Fruit fly (Drosophila melanogaster) whole organism, wandering third instar larva: Measurements from ENCODE around the gene CG33639.

Experiments
- CG32264 ChIP-seq: fragments of 200-800 bp; sonication (Bioruptor generic); optimal IDR thresholded peaks from 2 replicates; lab custom pipeline; 2016; ENCODE audit warnings: missing biosample characterization, missing genetic modification characterization
- CG9705 ChIP-seq: fragments of 200-800 bp; sonication (Bioruptor generic); optimal IDR thresholded peaks from 2 replicates; lab custom pipeline; 2018; ENCODE audit warnings: missing biosample characterization, mild to moderate bottlenecking, missing genetic modification characterization
- CrebA ChIP-seq: fragments of 200-800 bp; sonication (Bioruptor generic); optimal IDR thresholded peaks from 2 replicates; lab custom pipeline; 2016; ENCODE audit warnings: missing biosample characterization, mild to moderate bottlenecking, missing genetic modification characterization, borderline replicate concordance
- Dif ChIP-seq: fragments of 200-275, 200-300 bp; sonication (Bioruptor generic); optimal IDR thresholded peaks from 2 replicates; lab custom pipeline; 2018; ENCODE audit warnings: missing biosample characterization, missing genetic modification characterization; ENCODE audit not compliant: partially characterized antibody
- HLH106 ChIP-seq: fragments of 200-800 bp; optimal IDR thresholded peaks from 3 replicates; lab custom pipeline; 2019; ENCODE audit warnings: missing biosample characterization, mild to moderate bottlenecking, missing genetic modification characterization, moderate library complexity
- Hnf4 ChIP-seq: fragments of 200-800 bp; sonication (Bioruptor generic); optimal IDR thresholded peaks from 2 replicates; lab custom pipeline; 2016; ENCODE audit warnings: missing biosample characterization, mild to moderate bottlenecking, missing genetic modification characterization
- Hr78 ChIP-seq: fragments of >200 bp; optimal IDR thresholded peaks from 2 replicates; lab custom pipeline; 2017; ENCODE audit warnings: missing biosample characterization, missing genetic modification characterization
- Mio ChIP-seq: sonication (Bioruptor generic); optimal IDR thresholded peaks from 2 replicates; lab custom pipeline; 2016; ENCODE audit warnings: missing biosample characterization, missing genetic modification characterization
- Myc ChIP-seq: fragments of >200 bp; optimal IDR thresholded peaks from 2 replicates; lab custom pipeline; 2017
- N ChIP-seq: fragments of >200 bp; optimal IDR thresholded peaks from 2 replicates; lab custom pipeline; 2018; ENCODE audit warnings: missing biosample characterization, missing external identifiers, missing genetic modification characterization
- OdsH ChIP-seq: fragments of 200-800 bp; sonication (Bioruptor generic); optimal IDR thresholded peaks from 2 replicates; lab custom pipeline; 2016; ENCODE audit warnings: missing biosample characterization, mild to moderate bottlenecking, missing genetic modification characterization
- Rel ChIP-seq, 2 experiments: fragments of 200-800 bp; sonication (Bioruptor generic) in 1 of 2; optimal IDR thresholded peaks; 2 replicates in 1 of 2; 3 replicates in 1 of 2; lab custom pipeline; 2016 to 2019; ENCODE audit warnings: mild to moderate bottlenecking in 2 of 2, missing biosample characterization in 2 of 2, missing genetic modification characterization in 2 of 2, moderate library complexity in 1 of 2
- Sp1 ChIP-seq: fragments of 200-800 bp; sonication (Bioruptor generic); optimal IDR thresholded peaks from 3 replicates; lab custom pipeline; 2019; ENCODE audit warnings: missing biosample characterization, mild to moderate bottlenecking, missing genetic modification characterization, moderate library complexity
- Vsx2 ChIP-seq: fragments of 200-300, 225-300 bp; sonication (Bioruptor generic); optimal IDR thresholded peaks from 2 replicates; lab custom pipeline; 2018; ENCODE audit warnings: missing biosample characterization, missing genetic modification characterization; ENCODE audit not compliant: partially characterized antibody
- br ChIP-seq: fragments of 200-800 bp; sonication (Bioruptor generic); optimal IDR thresholded peaks from 2 replicates; lab custom pipeline; 2016; ENCODE audit warnings: missing biosample characterization, missing genetic modification characterization
- brk ChIP-seq: fragments of 200-800 bp; sonication (Bioruptor generic); optimal IDR thresholded peaks from 2 replicates; lab custom pipeline; 2016; ENCODE audit warnings: missing biosample characterization, mild to moderate bottlenecking, missing genetic modification characterization
- dl ChIP-seq, 2 experiments: fragments of 175-275, 200-275 bp in 1 of 2; fragments of 200-275 bp in 1 of 2; sonication (Bioruptor generic); optimal IDR thresholded peaks; lab custom pipeline; 2018; ENCODE audit warnings: mild to moderate bottlenecking in 2 of 2, missing biosample characterization in 2 of 2, missing genetic modification characterization in 2 of 2, moderate library complexity in 2 of 2; ENCODE audit not compliant: partially characterized antibody in 2 of 2, insufficient read depth in 1 of 2
- dmrt93B ChIP-seq: fragments of 200-800 bp; sonication (Bioruptor generic); optimal IDR thresholded peaks from 2 replicates; lab custom pipeline; 2018; ENCODE audit warnings: missing biosample characterization, mild to moderate bottlenecking, missing genetic modification characterization
- dsf ChIP-seq: sonication (Bioruptor generic); optimal IDR thresholded peaks from 2 replicates; lab custom pipeline; 2016; ENCODE audit warnings: missing biosample characterization, missing genetic modification characterization, borderline replicate concordance
- ey ChIP-seq: fragments of 200-800 bp; sonication (Bioruptor generic); optimal IDR thresholded peaks from 2 replicates; lab custom pipeline; 2016; ENCODE audit warnings: missing biosample characterization, missing genetic modification characterization
- foxo ChIP-seq, 2 experiments: fragments of 200-800 bp; sonication (Bioruptor generic); optimal IDR thresholded peaks; 2 replicates in 1 of 2; 3 replicates in 1 of 2; lab custom pipeline; 2016 to 2017; ENCODE audit warnings: missing biosample characterization in 2 of 2, missing genetic modification characterization in 2 of 2
- fru ChIP-seq: fragments of 200-800 bp; sonication (Bioruptor generic); optimal IDR thresholded peaks from 3 replicates; lab custom pipeline; 2016; ENCODE audit warnings: missing biosample characterization, mild to moderate bottlenecking, missing genetic modification characterization
- h ChIP-seq: fragments of 200-800 bp; sonication (Bioruptor generic); optimal IDR thresholded peaks from 3 replicates; lab custom pipeline; 2016; ENCODE audit warnings: missing biosample characterization, mild to moderate bottlenecking, missing genetic modification characterization
- jim ChIP-seq: fragments of 175-275, 200-325 bp; sonication (Bioruptor generic); optimal IDR thresholded peaks from 2 replicates; lab custom pipeline; 2016; ENCODE audit warnings: missing biosample characterization, mild to moderate bottlenecking, missing genetic modification characterization
- lola ChIP-seq: fragments of >200 bp; optimal IDR thresholded peaks from 2 replicates; lab custom pipeline; 2017; ENCODE audit warnings: missing biosample characterization, missing genetic modification characterization
- pan ChIP-seq: fragments of >200 bp; optimal IDR thresholded peaks from 2 replicates; lab custom pipeline; 2017
- psq ChIP-seq: fragments of 200-800 bp; sonication (Bioruptor generic); optimal IDR thresholded peaks from 3 replicates; lab custom pipeline; 2017; ENCODE audit warnings: missing biosample characterization, mild to moderate bottlenecking, missing genetic modification characterization, moderate library complexity
- rgr ChIP-seq: fragments of 200-800 bp; sonication (Bioruptor generic); optimal IDR thresholded peaks from 3 replicates; lab custom pipeline; 2016; ENCODE audit warnings: missing biosample characterization, mild to moderate bottlenecking, missing genetic modification characterization
- sage ChIP-seq: fragments of 200-800 bp; sonication (Bioruptor generic); optimal IDR thresholded peaks from 2 replicates; lab custom pipeline; 2016; ENCODE audit warnings: missing biosample characterization, mild to moderate bottlenecking, missing genetic modification characterization
- sv ChIP-seq: fragments of 200-800 bp; sonication (Bioruptor generic); optimal IDR thresholded peaks from 3 replicates; lab custom pipeline; 2016; ENCODE audit warnings: missing biosample characterization, missing genetic modification characterization
- tai ChIP-seq: sonication (Bioruptor generic); optimal IDR thresholded peaks from 2 replicates; lab custom pipeline; 2016; ENCODE audit warnings: missing biosample characterization, missing genetic modification characterization
- usp ChIP-seq: fragments of >200 bp; optimal IDR thresholded peaks from 2 replicates; lab custom pipeline; 2017; ENCODE audit warnings: missing biosample characterization, missing genetic modification characterization
- woc ChIP-seq: sonication (Bioruptor generic); optimal IDR thresholded peaks from 2 replicates; lab custom pipeline; 2016; ENCODE audit warnings: missing biosample characterization, mild to moderate bottlenecking, missing genetic modification characterization

CG33639 gene

DNA sequence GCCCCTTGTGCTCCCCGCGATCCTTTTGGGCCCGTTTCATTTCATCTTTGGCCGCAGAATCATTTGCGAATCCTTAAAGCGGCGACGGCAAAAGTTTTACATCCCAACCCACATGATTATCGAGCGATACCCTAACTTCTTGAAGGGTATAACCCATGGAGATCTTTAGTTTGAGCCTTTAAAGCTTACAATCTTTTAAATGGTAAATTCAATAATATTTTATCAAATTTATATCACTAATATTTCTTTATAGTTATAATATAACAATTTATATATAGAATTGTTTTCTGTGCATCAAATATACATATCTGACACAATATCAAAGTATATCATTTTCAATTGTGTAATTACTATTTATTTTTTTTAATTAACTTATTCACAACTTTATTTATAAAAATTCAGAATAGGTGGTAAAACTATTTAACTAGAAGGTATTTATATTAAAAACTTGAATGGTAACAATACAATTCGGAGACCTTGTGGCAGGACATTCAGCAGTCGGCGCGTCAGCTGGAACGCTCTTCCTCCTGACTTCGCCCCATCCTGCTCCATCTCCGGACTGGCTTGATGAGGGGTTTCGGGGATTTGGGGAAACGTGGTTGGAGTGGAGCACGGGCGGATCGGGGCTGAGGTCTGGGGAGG lies 30.5 kb upstream of the CG33639 start:
- TF ChIP-seq OdsH (GFP tag; lab: Kevin White, UChicago) = peak; percentile 56
- TF ChIP-seq dmrt93B (GFP tag; lab: Kevin White, UChicago) = peak; percentile 84
- peak; percentile 76 for TF ChIP-seq HLH106
- TF ChIP-seq ey (GFP tag; lab: Kevin White, UChicago) = peak; percentile 8
- TF ChIP-seq rgr (GFP tag; lab: Kevin White, UChicago) = peak; percentile 52
- no peak for TF ChIP-seq br (GFP tag; lab: Kevin White, UChicago)
- TF ChIP-seq Sp1 = peak; percentile 73
- TF ChIP-seq psq (GFP tag; lab: Kevin White, UChicago) = peak; percentile 49
- no peak for TF ChIP-seq CG32264 (GFP tag; lab: Kevin White, UChicago)
- TF ChIP-seq fru (GFP tag; lab: Kevin White, UChicago) = peak; percentile 17
- no peak for TF ChIP-seq Hr78 (GFP tag; lab: Kevin White, UChicago)
- TF ChIP-seq woc = peak; percentile 58
- TF ChIP-seq Mio = no peak
- TF ChIP-seq pan (lab: Kevin White, UChicago) = no peak
- no peak for TF ChIP-seq jim (GFP tag; lab: Kevin White, UChicago)
- peak in 1 of 2 experiments; percentile 70 for TF ChIP-seq foxo (GFP tag; optimal IDR thresholded peaks at IDR 0.05; lab: Kevin White, UChicago)
- peak; percentile 33 for TF ChIP-seq CG9705 (GFP tag; lab: Kevin White, UChicago)
- TF ChIP-seq, all 38 proteins: peak for 11

DNA sequence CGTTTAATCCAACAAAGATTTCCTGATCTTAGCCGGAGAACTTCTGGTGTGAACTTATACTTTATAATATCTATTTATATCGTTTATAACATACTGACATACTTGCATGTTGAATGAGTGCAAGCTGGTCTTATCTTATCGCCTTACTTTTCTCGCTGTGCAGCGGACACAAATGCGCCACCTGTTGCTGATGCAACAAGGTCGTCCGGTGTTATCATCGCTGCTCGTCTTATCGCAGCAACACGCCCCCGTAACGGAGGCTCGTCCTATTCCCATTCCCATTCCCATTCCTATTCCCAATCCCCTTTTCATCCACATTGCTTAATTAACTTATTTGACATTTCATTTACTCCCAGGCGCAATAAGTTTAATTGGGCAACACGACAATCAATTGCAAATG lies 28.6 kb upstream of the CG33639 start:
- TF ChIP-seq Mio = no peak
- TF ChIP-seq brk (GFP tag; lab: Kevin White, UChicago) = no peak
- TF ChIP-seq, all 38 proteins: peak for 0

DNA sequence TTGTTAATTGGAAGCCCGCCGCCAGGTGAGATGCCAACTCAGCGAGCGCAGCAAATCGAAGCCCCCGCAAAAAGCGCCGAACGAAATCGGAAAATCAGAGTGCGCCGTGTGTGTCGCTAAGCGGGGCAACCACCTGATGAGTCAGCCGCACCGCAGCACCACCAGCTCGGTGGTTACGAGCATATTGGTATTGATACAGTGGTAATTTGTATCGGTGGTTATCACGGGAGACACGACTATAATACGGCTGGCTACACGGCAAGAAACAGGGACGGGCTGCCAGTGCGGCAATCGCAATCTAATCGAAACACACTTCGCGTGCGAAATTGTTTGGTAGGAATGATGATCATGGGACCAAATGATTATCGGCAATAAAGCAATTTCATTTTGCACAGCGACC lies 27.9 kb upstream of the CG33639 start:
- TF ChIP-seq Myc (lab: Kevin White, UChicago) (no peak), OdsH (GFP tag; lab: Kevin White, UChicago) (no peak), h (GFP tag; lab: Kevin White, UChicago) (no peak), lola (GFP tag; lab: Kevin White, UChicago) (no peak)

dm6 chrX:18251910-18252309 lies 26.0 kb upstream of the CG33639 start:
- no peak for TF ChIP-seq rgr (GFP tag; lab: Kevin White, UChicago)
- no peak for TF ChIP-seq OdsH (GFP tag; lab: Kevin White, UChicago)
- no peak for TF ChIP-seq Hnf4 (GFP tag; lab: Kevin White, UChicago)
- no peak for TF ChIP-seq Rel (GFP tag; optimal IDR thresholded peaks at IDR 0.05; lab: Kevin White, UChicago)
- TF ChIP-seq Rel (tag; optimal IDR thresholded peaks at IDR 0.05; lab: Kevin White, UChicago) = no peak
- TF ChIP-seq dsf (GFP tag; lab: Kevin White, UChicago) = no peak
- TF ChIP-seq dl (GFP tag; optimal IDR thresholded peaks at IDR 0.05; lab: Kevin White, UChicago; ENCODE audit: insufficient read depth in 1 of 2, partially characterized antibody in 2 of 2) = no peak
- TF ChIP-seq Hr78 (GFP tag; lab: Kevin White, UChicago) = no peak
- no peak for TF ChIP-seq Vsx2 (GFP tag; lab: Kevin White, UChicago)
- no peak for TF ChIP-seq tai (GFP tag; lab: Kevin White, UChicago)
- TF ChIP-seq CrebA (GFP tag; lab: Kevin White, UChicago) = no peak
- no peak for TF ChIP-seq Myc (lab: Kevin White, UChicago)
- no peak for TF ChIP-seq jim (GFP tag; lab: Kevin White, UChicago)
- no peak for TF ChIP-seq sage (GFP tag; lab: Kevin White, UChicago)
- TF ChIP-seq pan (lab: Kevin White, UChicago) = no peak
- no peak for TF ChIP-seq sv (GFP tag; lab: Kevin White, UChicago)
- TF ChIP-seq N (GFP tag; lab: Kevin White, UChicago) = no peak
- no peak for TF ChIP-seq HLH106
- TF ChIP-seq, all 38 proteins: peak for 0

DNA sequence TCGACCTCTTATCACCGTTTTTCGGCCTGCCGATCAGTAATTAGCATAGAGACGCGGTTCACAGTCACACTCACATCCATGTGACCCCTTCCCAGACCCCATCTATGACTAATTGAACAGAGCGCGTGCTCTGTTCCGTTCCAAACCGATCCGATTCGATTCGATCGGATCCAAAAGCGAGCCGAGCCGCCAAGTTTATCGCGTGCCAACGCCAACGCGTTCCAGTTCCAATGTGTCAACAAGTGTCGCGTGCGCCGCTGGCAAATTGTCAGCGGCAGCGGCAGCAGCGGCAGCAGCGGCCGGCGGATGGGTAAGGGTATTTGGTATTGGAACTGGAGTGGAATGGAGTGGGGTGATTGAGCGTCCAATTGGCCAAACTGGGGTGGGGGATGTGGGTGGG lies 22.4 kb upstream of the CG33639 start:
- TF ChIP-seq Rel (GFP tag; optimal IDR thresholded peaks at IDR 0.05; lab: Kevin White, UChicago) (no peak), Rel (tag; optimal IDR thresholded peaks at IDR 0.05; lab: Kevin White, UChicago) (no peak), Dif (GFP tag; lab: Kevin White, UChicago) (no peak), CG9705 (GFP tag; lab: Kevin White, UChicago) (no peak), sage (GFP tag; lab: Kevin White, UChicago) (no peak), usp (GFP tag; lab: Kevin White, UChicago) (no peak), CG32264 (GFP tag; lab: Kevin White, UChicago) (no peak), jim (GFP tag; lab: Kevin White, UChicago) (no peak), pan (lab: Kevin White, UChicago) (no peak)
